Fruit fly (Drosophila melanogaster) whole organism, adult: ENCODE results near the gene CG33689.

Experiments used
- CG1620 ChIP-seq: fragments of 200-800 bp; sonication (Bioruptor generic); optimal IDR thresholded peaks from 2 replicates; lab custom pipeline; 2016; ENCODE audit warnings: missing biosample characterization, missing genetic modification characterization
- CG5204 ChIP-seq: fragments of 200-800 bp; sonication (Bioruptor generic); optimal IDR thresholded peaks from 2 replicates; lab custom pipeline; 2016; ENCODE audit warnings: missing biosample characterization, missing genetic modification characterization
- CG7101 ChIP-seq: fragments of 200-800 bp; sonication (Bioruptor generic); optimal IDR thresholded peaks from 2 replicates; lab custom pipeline; 2018; ENCODE audit warnings: missing biosample characterization, mild to moderate bottlenecking, missing genetic modification characterization, moderate library complexity
- Clk ChIP-seq: fragments of 200-800 bp; sonication (Bioruptor generic); optimal IDR thresholded peaks from 2 replicates; lab custom pipeline; 2017; ENCODE audit warnings: missing biosample characterization, missing genetic modification characterization
- Hr96 ChIP-seq: fragments of 200-800 bp; sonication (Bioruptor generic); optimal IDR thresholded peaks from 2 replicates; lab custom pipeline; 2016; ENCODE audit warnings: missing biosample characterization, missing genetic modification characterization
- Mnt ChIP-seq: fragments of 200-800 bp; sonication (Bioruptor generic); optimal IDR thresholded peaks from 2 replicates; lab custom pipeline; 2016; ENCODE audit warnings: missing biosample characterization, mild to moderate bottlenecking, missing genetic modification characterization
- bab1 ChIP-seq: fragments of 200-800 bp; sonication (Bioruptor generic); optimal IDR thresholded peaks from 3 replicates; lab custom pipeline; 2019; ENCODE audit warnings: missing biosample characterization, mild to moderate bottlenecking, missing genetic modification characterization, moderate library complexity
- cic ChIP-seq: fragments of 200-800 bp; sonication (Bioruptor generic); optimal IDR thresholded peaks from 2 replicates; lab custom pipeline; 2017; ENCODE audit warnings: missing biosample characterization, mild to moderate bottlenecking, missing genetic modification characterization, moderate library complexity
- cnc ChIP-seq, 2 experiments: fragments of >200 bp; optimal IDR thresholded peaks; 2 replicates each; lab custom pipeline; 2017
- kay ChIP-seq: fragments of 200-800 bp; sonication (Bioruptor generic); peaks from one replicate; lab custom pipeline; 2016; ENCODE audit warnings: missing biosample characterization, missing genetic modification characterization, borderline replicate concordance
- ovo ChIP-seq: fragments of 200-800 bp; sonication (Bioruptor generic); optimal IDR thresholded peaks from 2 replicates; lab custom pipeline; 2016; ENCODE audit warnings: missing biosample characterization, missing genetic modification characterization
- pad ChIP-seq: fragments of 200-800 bp; sonication (Bioruptor generic); optimal IDR thresholded peaks from 3 replicates; lab custom pipeline; 2017; ENCODE audit warnings: missing biosample characterization, missing genetic modification characterization, mild to moderate bottlenecking, moderate library complexity, missing genetic modification reagents
- toe ChIP-seq: fragments of 200-800 bp; sonication (Bioruptor generic); optimal IDR thresholded peaks from 2 replicates; lab custom pipeline; 2016; ENCODE audit warnings: missing biosample characterization, missing genetic modification characterization

DNA sequence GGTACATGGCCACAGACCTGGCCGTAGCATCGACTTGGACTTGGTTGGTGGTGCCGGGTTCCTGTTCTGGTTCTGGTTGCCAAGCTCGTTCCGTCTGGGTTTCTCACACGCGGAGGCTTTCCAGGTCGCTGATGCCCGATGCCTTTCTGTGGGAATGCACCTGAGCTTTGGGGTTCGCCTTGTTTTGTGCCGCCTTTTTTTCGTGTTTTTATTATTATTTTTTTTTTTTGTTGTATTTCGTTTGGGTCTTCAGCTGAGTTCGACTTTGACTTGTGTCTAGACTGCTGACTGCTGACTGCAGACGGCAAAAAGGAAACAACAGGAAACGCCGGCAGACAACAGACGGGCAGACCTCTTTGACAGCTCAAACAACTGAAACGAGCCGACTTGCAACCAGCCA lies 9.6 kb downstream of the CG33689 start:
- TF ChIP-seq CG1620 (GFP tag; lab: Kevin White, UChicago): no peak
- TF ChIP-seq CG5204 (GFP tag; lab: Kevin White, UChicago): no peak
- TF ChIP-seq Mnt (GFP tag; lab: Kevin White, UChicago): no peak
- TF ChIP-seq kay (GFP tag; lab: Kevin White, UChicago): no peak
- TF ChIP-seq cic (GFP tag; lab: Kevin White, UChicago): no peak
- TF ChIP-seq pad: no peak
- no peak for TF ChIP-seq CG7101 (tag; lab: Kevin White, UChicago)
- no peak for TF ChIP-seq toe (GFP tag; lab: Kevin White, UChicago)
- no peak for TF ChIP-seq ovo (GFP tag; lab: Kevin White, UChicago)
- no peak for TF ChIP-seq bab1 (GFP tag; lab: Kevin White, UChicago)
- no peak for TF ChIP-seq Hr96
- TF ChIP-seq Clk: no peak
- TF ChIP-seq cnc (optimal IDR thresholded peaks at IDR 0.05; lab: Kevin White, UChicago): no peak
